Worm (Caenorhabditis elegans) whole organism, early embryonic: ENCODE results near the gene clec-165.

Experiments
- F13C5.2 ChIP-seq: sonication (generic microtip); optimal IDR thresholded peaks from 2 replicates; lab custom pipeline; 2017; ENCODE audit warnings: mild to moderate bottlenecking, missing genetic modification characterization, inconsistent platforms, missing compliant biosample characterization
- ama-1 ChIP-seq: fragments of 150-350 bp; optimal IDR thresholded peaks from 2 replicates; lab custom pipeline; 2014
- ceh-13 ChIP-seq: fragments of 200-800 bp; sonication (Bioruptor generic); optimal IDR thresholded peaks from 2 replicates; lab custom pipeline; 2018; ENCODE audit warnings: mild to moderate bottlenecking, missing genetic modification characterization, missing compliant biosample characterization
- flt-1 ChIP-seq: fragments of 200-800 bp; sonication (Bioruptor generic); IDR thresholded peaks from 2 replicates; pipeline ENCODE4 v1.3.6; 2022; ENCODE audit warnings: missing genetic modification characterization, missing compliant biosample characterization
- hmg-4 ChIP-seq: fragments of 200-800 bp; sonication (Bioruptor generic); optimal IDR thresholded peaks from 2 replicates; lab custom pipeline; 2018; ENCODE audit warnings: mild to moderate bottlenecking, missing genetic modification characterization, missing compliant biosample characterization
- hnd-1 ChIP-seq: sonication (generic microtip); optimal IDR thresholded peaks from 2 replicates; lab custom pipeline; 2016; ENCODE audit warnings: missing genetic modification characterization, missing compliant biosample characterization
- scrt-1 ChIP-seq: fragments of 200-800 bp; sonication (Bioruptor generic); IDR thresholded peaks from 2 replicates; pipeline ENCODE4 v1.3.6; 2022; ENCODE audit warnings: missing genetic modification characterization, missing compliant biosample characterization
- sea-1 ChIP-seq: fragments of 200-800 bp; sonication (Bioruptor generic); conservative IDR thresholded peaks from 2 replicates; pipeline ENCODE4 v1.3.6; 2022; ENCODE audit warnings: missing genetic modification characterization, missing compliant biosample characterization
- tbx-11 ChIP-seq: fragments of 200-800 bp; sonication (Bioruptor generic); IDR thresholded peaks from 2 replicates; pipeline ENCODE4 v1.3.6; 2022; ENCODE audit warnings: missing genetic modification characterization, missing compliant biosample characterization
- tbx-37 ChIP-seq: fragments of 200-800 bp; sonication (Bioruptor generic); conservative IDR thresholded peaks from 2 replicates; pipeline ENCODE4 v1.3.6; 2022; ENCODE audit warnings: missing genetic modification reagents, missing genetic modification characterization, missing compliant biosample characterization

- TF ChIP-seq tbx-37 (GFP tag; lab: Robert Waterston, UW), result no peak
- TF ChIP-seq ama-1 (lab: Kevin White, UChicago), result no peak
- TF ChIP-seq flt-1 (GFP tag; lab: Robert Waterston, UW), result no peak
- TF ChIP-seq tbx-11 (GFP tag; lab: Robert Waterston, UW), result no peak
- no peak for TF ChIP-seq ceh-13 (GFP tag; lab: Kevin White, UChicago)
- TF ChIP-seq F13C5.2, result no peak
- TF ChIP-seq sea-1 (GFP tag; lab: Robert Waterston, UW), result no peak
- no peak for TF ChIP-seq hmg-4 (GFP tag; lab: Kevin White, UChicago)
- TF ChIP-seq scrt-1, result no peak
- TF ChIP-seq hnd-1, result no peak
Observed at ce11 chrIV:1211902-1212301, 34.8 kb downstream of the clec-165 start.
